Worm (Caenorhabditis elegans): Measurements from ENCODE around the gene R160.13.

R160.13 gene

DNA sequence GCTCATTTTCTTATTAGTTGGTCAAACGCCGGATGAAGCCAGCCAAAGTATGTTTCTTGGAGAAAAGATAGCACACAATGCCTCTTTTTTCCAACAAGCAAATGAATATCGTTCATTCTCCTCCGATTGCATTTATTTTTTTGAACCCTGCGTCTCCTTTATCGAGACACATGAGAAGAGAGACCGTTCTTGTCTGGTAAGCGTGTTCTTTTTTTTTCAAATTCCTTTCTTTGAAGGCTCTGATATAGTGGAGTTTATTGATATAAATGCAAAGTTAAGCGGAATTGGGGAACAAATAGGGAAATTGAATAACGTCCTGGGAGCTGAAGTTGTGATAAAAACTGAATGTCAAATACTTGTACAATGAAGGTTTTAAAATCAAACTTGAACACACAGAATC lies 8.8 kb downstream of the R160.13 start, which contains the start of gene F14H12.7:
TSS of gene F14H12.7 (minus strand) at position 101 of the 400 bp plus-strand sequence.
- no peak for TF ChIP-seq sma-9 (GFP tag; optimal IDR thresholded peaks at IDR 0.05)
- no peak for TF ChIP-seq sma-9 (tag; optimal IDR thresholded peaks at IDR 0.05)
- no peak for TF ChIP-seq sma-3 (GFP tag; optimal IDR thresholded peaks at IDR 0.05)
- TF ChIP-seq unc-55 (GFP tag; optimal IDR thresholded peaks at IDR 0.05) = no peak
- TF ChIP-seq egl-27 (tag; optimal IDR thresholded peaks at IDR 0.05) = no peak
- TF ChIP-seq mab-5 (tag; optimal IDR thresholded peaks at IDR 0.05) = no peak
- no peak for TF ChIP-seq elt-1 (tag; optimal IDR thresholded peaks at IDR 0.05)

ce11 chrX:4359030-4359429 lies 12.3 kb downstream of the R160.13 start:
- no peak for TF ChIP-seq nhr-129 (tag; optimal IDR thresholded peaks at IDR 0.05)
- no peak for TF ChIP-seq mbf-1 (tag; optimal IDR thresholded peaks at IDR 0.05)
- TF ChIP-seq alr-1 (tag; optimal IDR thresholded peaks at IDR 0.05) = no peak
- TF ChIP-seq ztf-4 (tag; optimal IDR thresholded peaks at IDR 0.05) = no peak
- TF ChIP-seq ceh-82 (tag; optimal IDR thresholded peaks at IDR 0.05) = no peak
- no peak for TF ChIP-seq unc-62 (GFP tag; optimal IDR thresholded peaks at IDR 0.05)
- no peak for TF ChIP-seq crh-2 (tag; optimal IDR thresholded peaks at IDR 0.05)
- no peak for TF ChIP-seq egl-27 (tag; optimal IDR thresholded peaks at IDR 0.05)

DNA sequence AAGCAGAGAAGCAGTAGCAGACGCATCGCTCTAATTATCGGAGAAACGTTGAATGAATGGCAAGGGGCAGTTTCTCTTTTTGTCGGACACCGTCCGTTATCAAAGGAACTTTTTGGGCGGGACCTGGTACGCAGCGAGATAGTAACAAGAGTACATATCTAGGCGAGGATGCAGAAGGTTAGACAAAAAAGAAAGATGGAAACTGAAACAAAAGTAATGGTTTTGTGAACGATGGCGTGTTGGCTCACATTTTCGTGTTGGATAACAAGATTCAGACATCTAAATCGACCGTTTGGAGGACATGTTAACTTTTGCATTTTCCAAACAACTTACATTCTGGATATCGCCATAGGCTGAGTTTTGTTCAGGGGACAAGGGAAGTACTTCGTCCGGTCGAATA lies 13.8 kb downstream of the R160.13 start, which contains the start of gene F14H12.6:
TSS of gene F14H12.6 (minus strand) at position 101 of the 400 bp plus-strand sequence.
- TF ChIP-seq zag-1 (tag; optimal IDR thresholded peaks at IDR 0.05) = no peak
- TF ChIP-seq gmeb-1 (tag; optimal IDR thresholded peaks at IDR 0.05) = no peak
- TF ChIP-seq ztf-11 (tag; optimal IDR thresholded peaks at IDR 0.05) = no peak
- TF ChIP-seq elt-1 (tag; optimal IDR thresholded peaks at IDR 0.05) = no peak
- TF ChIP-seq dmd-4 (tag; optimal IDR thresholded peaks at IDR 0.05) = no peak
- no peak for TF ChIP-seq peb-1 (tag; optimal IDR thresholded peaks at IDR 0.05)
- TF ChIP-seq lsy-2 (tag; optimal IDR thresholded peaks at IDR 0.05) = no peak
- TF ChIP-seq ama-1 (optimal IDR thresholded peaks at IDR 0.05) = no peak
- no peak for TF ChIP-seq lin-11 (tag; optimal IDR thresholded peaks at IDR 0.05)
- TF ChIP-seq nhr-23 (tag; optimal IDR thresholded peaks at IDR 0.05) = no peak
- no peak for TF ChIP-seq ztf-4 (tag; optimal IDR thresholded peaks at IDR 0.05)
- no peak for TF ChIP-seq snpc-4 (tag; optimal IDR thresholded peaks at IDR 0.05)
- TF ChIP-seq nhr-6 (tag; optimal IDR thresholded peaks at IDR 0.05) = no peak
- TF ChIP-seq mab-5 (tag; optimal IDR thresholded peaks at IDR 0.05) = no peak
- no peak for TF ChIP-seq lin-39 (tag; optimal IDR thresholded peaks at IDR 0.05)
- TF ChIP-seq unc-39 (tag; optimal IDR thresholded peaks at IDR 0.05) = no peak
- TF ChIP-seq nhr-77 (tag; optimal IDR thresholded peaks at IDR 0.05) = no peak
- no peak for TF ChIP-seq sma-3 (GFP tag; optimal IDR thresholded peaks at IDR 0.05)

- TF ChIP-seq nhr-25 (tag; optimal IDR thresholded peaks at IDR 0.05) = no peak
Observed at ce11 chrX:4353318-4353717, 18.0 kb downstream of the R160.13 start, which contains the start of gene col-165. TSS of gene col-165 (plus strand) at chrX:4353618.

DNA sequence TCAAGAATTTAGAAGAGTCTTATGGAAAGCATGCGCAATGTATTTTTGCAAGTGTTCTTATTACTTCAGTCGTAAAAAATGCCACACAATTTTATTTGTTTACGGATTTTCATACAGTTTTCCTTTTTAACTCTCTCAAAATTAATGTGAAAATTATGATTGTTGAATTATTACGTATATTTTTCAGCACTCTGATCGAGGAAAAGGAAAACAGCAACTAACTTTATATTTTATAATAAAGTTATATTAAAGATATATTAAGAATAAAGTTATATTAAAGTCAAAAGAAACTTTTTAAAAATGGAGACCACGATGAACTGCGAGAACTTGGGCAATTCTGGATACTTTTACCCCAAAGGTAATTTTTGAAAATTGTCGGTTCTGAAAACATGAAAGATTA lies 21.1 kb downstream of the R160.13 start, which contains the start of gene F14H12.2:
TSS of gene F14H12.2 (plus strand) at position 301 of the 400 bp plus-strand sequence.
- TF ChIP-seq elt-1 (tag; optimal IDR thresholded peaks at IDR 0.05) (no peak), alr-1 (tag; optimal IDR thresholded peaks at IDR 0.05) (no peak), ZK546.5 (tag; optimal IDR thresholded peaks at IDR 0.05) (no peak), nhr-237 (tag; optimal IDR thresholded peaks at IDR 0.05) (no peak), nhr-10 (tag; optimal IDR thresholded peaks at IDR 0.05) (no peak), unc-62 (GFP tag; optimal IDR thresholded peaks at IDR 0.05) (no peak), fos-1 (tag; optimal IDR thresholded peaks at IDR 0.05) (no peak), zag-1 (tag; optimal IDR thresholded peaks at IDR 0.05) (no peak), peb-1 (tag; optimal IDR thresholded peaks at IDR 0.05) (no peak), crh-2 (tag; optimal IDR thresholded peaks at IDR 0.05) (no peak), ztf-11 (tag; optimal IDR thresholded peaks at IDR 0.05) (no peak), nhr-77 (tag; optimal IDR thresholded peaks at IDR 0.05) (no peak), ama-1 (optimal IDR thresholded peaks at IDR 0.05) (no peak), nhr-11 (tag; optimal IDR thresholded peaks at IDR 0.05) (no peak), ztf-4 (tag; optimal IDR thresholded peaks at IDR 0.05) (no peak), ceh-82 (tag; optimal IDR thresholded peaks at IDR 0.05) (no peak), sem-4 (tag; optimal IDR thresholded peaks at IDR 0.05) (no peak), egl-27 (tag; optimal IDR thresholded peaks at IDR 0.05) (no peak), Y55F3AM.14 (GFP tag; optimal IDR thresholded peaks at IDR 0.05) (no peak), F13H6.1 (tag; optimal IDR thresholded peaks at IDR 0.05) (no peak)

All from whole organism, L2 larva.